Fruit fly (Drosophila melanogaster): ENCODE results near the gene Gba1b.

Gba1b gene

DNA sequence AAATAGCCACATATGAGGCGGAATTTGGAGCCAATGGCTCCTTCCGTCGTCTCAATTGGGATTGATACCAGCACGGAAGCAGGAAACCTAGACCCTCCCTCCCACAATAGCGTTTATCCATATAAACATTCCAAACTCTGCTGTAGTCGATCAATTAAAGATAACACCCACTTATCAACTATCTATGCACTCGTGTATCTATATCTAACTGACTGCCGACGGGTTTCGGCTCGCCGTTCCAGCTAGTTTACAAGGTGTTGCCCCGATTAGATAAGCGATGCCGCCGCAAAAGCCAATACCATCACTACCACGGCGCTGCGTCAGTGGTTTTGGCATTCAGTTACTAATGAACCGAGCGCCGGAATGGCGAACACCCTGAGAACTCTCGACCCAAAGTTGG is 6.6 kb downstream of the Gba1b start, which contains the start of gene CG10300 (continued):
- TF ChIP-seq CG14441 (GFP tag; IDR thresholded peaks at IDR 0.05) (no peak), BtbVII (GFP tag; optimal IDR thresholded peaks at IDR 0.05) (no peak), ranshi (GFP tag; IDR thresholded peaks at IDR 0.05) (0 out of 2 replicates have a peak, but pooled peaks have one; percentile 24), exex (tag; optimal IDR thresholded peaks at IDR 0.05) (peak; percentile 29), unpg (GFP tag; optimal IDR thresholded peaks at IDR 0.05) (no peak), CG6765 (GFP tag; optimal IDR thresholded peaks at IDR 0.05) (no peak), CG3065 (GFP tag; optimal IDR thresholded peaks at IDR 0.05) (no peak), CG13296 (GFP tag; optimal IDR thresholded peaks at IDR 0.05) (no peak), CG7745 (tag; optimal IDR thresholded peaks at IDR 0.05) (no peak), Chrac-16 (GFP tag; optimal IDR thresholded peaks at IDR 0.05) (no peak)

DNA sequence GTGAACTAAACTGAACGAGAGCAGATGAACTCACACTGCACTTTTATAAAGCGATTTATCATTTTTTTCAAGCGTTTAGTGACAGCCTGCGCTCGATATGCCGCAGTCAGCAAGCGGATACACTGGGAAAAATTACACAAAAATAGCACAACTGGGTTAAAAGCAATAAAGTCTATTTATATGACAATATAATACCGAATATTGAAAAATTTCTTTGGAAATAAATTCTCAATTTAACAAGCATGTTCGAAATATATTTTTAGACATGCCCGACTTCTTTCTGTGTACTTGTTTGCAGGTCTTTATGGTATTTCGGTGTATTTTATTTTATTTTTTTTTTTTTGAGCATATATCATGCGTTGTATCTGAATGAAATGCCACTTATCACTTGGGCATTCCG is 9.3 kb downstream of the Gba1b start:
- TF ChIP-seq ci (GFP tag; IDR thresholded peaks at IDR 0.05) (peak; percentile 86), C15 (GFP tag; IDR thresholded peaks at IDR 0.05) (no peak), CG12769 (tag; optimal IDR thresholded peaks at IDR 0.05) (peak; percentile 39), Abd-B (GFP tag; optimal IDR thresholded peaks at IDR 0.05) (peak; percentile 70), hbn (GFP tag; IDR thresholded peaks at IDR 0.05; ENCODE audit: partially characterized antibody) (no peak), Elba2 (GFP tag; optimal IDR thresholded peaks at IDR 0.05) (no peak), CTCF (GFP tag; optimal IDR thresholded peaks at IDR 0.05) (peak; percentile 9), CG2120 (GFP tag; optimal IDR thresholded peaks at IDR 0.05) (peak; percentile 39), CG14441 (GFP tag; IDR thresholded peaks at IDR 0.05) (peak; percentile 72), Rx (GFP tag; IDR thresholded peaks at IDR 0.05) (0 out of 2 replicates have a peak, but pooled peaks have one; percentile 13), jumu (GFP tag; optimal IDR thresholded peaks at IDR 0.05) (no peak), bcd (GFP tag; optimal IDR thresholded peaks at IDR 0.05) (peak; percentile 47), CG17802 (tag; optimal IDR thresholded peaks at IDR 0.05) (peak; percentile 8), CG3838 (GFP tag; optimal IDR thresholded peaks at IDR 0.05) (peak; percentile 26), sug (tag; optimal IDR thresholded peaks at IDR 0.05) (peak; percentile 5), CG2889 (GFP tag; IDR thresholded peaks at IDR 0.05) (peak; percentile 59; the same call in 1 of the 3 replicates), cg (GFP tag; optimal IDR thresholded peaks at IDR 0.05) (no peak), CG4707 (GFP tag; optimal IDR thresholded peaks at IDR 0.05) (peak; percentile 31), fd64A (GFP tag; optimal IDR thresholded peaks at IDR 0.05) (peak; percentile 5), kni (GFP tag; optimal IDR thresholded peaks at IDR 0.05) (no peak), crp (GFP tag; optimal IDR thresholded peaks at IDR 0.05) (no peak), NC2β (GFP tag; optimal IDR thresholded peaks at IDR 0.05) (peak; percentile 56), Xrp1 (GFP tag; IDR thresholded peaks at IDR 0.05) (peak; percentile 72), CG16813 (GFP tag; IDR thresholded peaks at IDR 0.05; ENCODE audit: partially characterized antibody) (no peak), Aef1 (GFP tag; IDR thresholded peaks at IDR 0.05) (0 out of 3 replicates have a peak, but pooled peaks have one; percentile 19), da (GFP tag; optimal IDR thresholded peaks at IDR 0.05) (no peak), CG9437 (GFP tag; optimal IDR thresholded peaks at IDR 0.05) (peak; percentile 22), CG7745 (tag; optimal IDR thresholded peaks at IDR 0.05) (no peak), tll (GFP tag; optimal IDR thresholded peaks at IDR 0.05) (no peak), GATAe (GFP tag; conservative IDR thresholded peaks at IDR 0.05) (no peak; the same call in 1 of the 2 replicates), Dip2 (GFP tag; IDR thresholded peaks at IDR 0.05) (no peak), Hr3 (GFP tag; optimal IDR thresholded peaks at IDR 0.05) (peak; percentile 66), CG16815 (GFP tag; optimal IDR thresholded peaks at IDR 0.05) (peak; percentile 47), CG30431 (GFP tag; optimal IDR thresholded peaks at IDR 0.05) (peak; percentile 48), az2 (GFP tag; optimal IDR thresholded peaks at IDR 0.05) (peak; percentile 78), Atf3 (GFP tag; optimal IDR thresholded peaks at IDR 0.05) (peak; percentile 41), sr (GFP tag; IDR thresholded peaks at IDR 0.05) (no peak), CG15011 (GFP tag; optimal IDR thresholded peaks at IDR 0.05) (peak; percentile 9), Dfd (GFP tag; optimal IDR thresholded peaks at IDR 0.05) (no peak), otp (GFP tag; IDR thresholded peaks at IDR 0.05) (peak; percentile 70; the same call in 2 of the 3 replicates), Doc2 (GFP tag; IDR thresholded peaks at IDR 0.05) (no peak), Bdp1 (GFP tag; optimal IDR thresholded peaks at IDR 0.05) (peak; percentile 41)
